Worm (Caenorhabditis elegans) whole organism, midembryonic: ENCODE results near the gene dpy-8.

Experiments
- T22C8.4 ChIP-seq: fragments of 200-800 bp; sonication (Bioruptor generic); IDR thresholded peaks from 2 replicates; pipeline ENCODE4 v1.3.6; 2022; ENCODE audit warnings: missing genetic modification characterization, missing compliant biosample characterization
- cog-1 ChIP-seq: sonication (generic microtip); optimal IDR thresholded peaks from 2 replicates; lab custom pipeline; 2016; ENCODE audit warnings: missing genetic modification characterization, missing compliant biosample characterization
- flt-1 ChIP-seq: fragments of 200-800 bp; sonication (Bioruptor generic); IDR thresholded peaks from 2 replicates; pipeline ENCODE4 v1.3.6; 2022; ENCODE audit warnings: missing genetic modification characterization, missing compliant biosample characterization
- klf-2 ChIP-seq: fragments of 200-800 bp; sonication (Bioruptor generic); conservative IDR thresholded peaks from 2 replicates; pipeline ENCODE4 v1.3.6; 2022; ENCODE audit warnings: missing genetic modification reagents, missing genetic modification characterization, missing compliant biosample characterization
- med-1 ChIP-seq: sonication (generic microtip); optimal IDR thresholded peaks from 2 replicates; lab custom pipeline; 2017; ENCODE audit warnings: missing genetic modification characterization, mild to moderate bottlenecking, missing compliant biosample characterization, antibody characterized with exemption, missing genetic modification reagents; ENCODE audit not compliant: insufficient read depth
- ref-1 ChIP-seq: fragments of 200-800 bp; sonication (Bioruptor generic); conservative IDR thresholded peaks from 2 replicates; pipeline ENCODE4 v1.3.6; 2022; ENCODE audit warnings: missing genetic modification reagents, missing genetic modification characterization, missing compliant biosample characterization
- tab-1 ChIP-seq: fragments of 200-800 bp; sonication (Bioruptor generic); IDR thresholded peaks from 2 replicates; pipeline ENCODE4 v1.3.6; 2022; ENCODE audit warnings: missing genetic modification characterization, missing compliant biosample characterization
- ztf-23 ChIP-seq: fragments of 200-800 bp; sonication (Bioruptor generic); IDR thresholded peaks from 2 replicates; pipeline ENCODE4 v1.3.6; 2022; ENCODE audit warnings: missing genetic modification reagents, missing genetic modification characterization, missing compliant biosample characterization

- TF ChIP-seq med-1 (GFP tag; lab: Kevin White, UChicago), result no peak
- no peak for TF ChIP-seq ztf-23 (GFP tag; lab: Robert Waterston, UW)
- no peak for TF ChIP-seq T22C8.4 (GFP tag; lab: Robert Waterston, UW)
- no peak for TF ChIP-seq flt-1 (GFP tag; lab: Robert Waterston, UW)
- no peak for TF ChIP-seq cog-1 (tag; lab: Kevin White, UChicago)
- TF ChIP-seq klf-2 (GFP tag; lab: Robert Waterston, UW), result no peak
- no peak for TF ChIP-seq tab-1 (GFP tag; lab: Robert Waterston, UW)
- TF ChIP-seq ref-1 (GFP tag; lab: Robert Waterston, UW), result no peak
Measured at ce11 chrX:5188977-5189376, 38.7 kb upstream of the dpy-8 start, which contains the start of gene zig-6.
